Worm (Caenorhabditis elegans) whole organism, mixed stage, embryonic: Measurements from ENCODE around the gene tsp-11.
A peak's percentile ranks its signal among the peaks of the same experiment; 100 is the strongest.

ENCODE experiments used
- M03D4.4 ChIP-seq: sonication (generic microtip); optimal IDR thresholded peaks from 2 replicates; lab custom pipeline; 2017; ENCODE audit warnings: mild to moderate bottlenecking, missing genetic modification characterization, missing compliant biosample characterization
- bed-3 ChIP-seq: fragments of 200-800 bp; sonication (Bioruptor generic); optimal IDR thresholded peaks from 3 replicates; lab custom pipeline; 2018; ENCODE audit warnings: mild to moderate bottlenecking, missing genetic modification characterization, moderate library complexity, missing compliant biosample characterization
- ceh-39 ChIP-seq: fragments of 150-350 bp; optimal IDR thresholded peaks from 2 replicates; lab custom pipeline; 2014; ENCODE audit warnings: missing biosample characterization, missing genetic modification characterization
- ceh-43 ChIP-seq: fragments of 200-800 bp; sonication (Bioruptor generic); optimal IDR thresholded peaks from 2 replicates; lab custom pipeline; 2018; ENCODE audit warnings: mild to moderate bottlenecking, missing genetic modification characterization, moderate library complexity, missing compliant biosample characterization
- ceh-83 ChIP-seq: fragments of 200-800 bp; sonication (Bioruptor generic); optimal IDR thresholded peaks from 2 replicates; lab custom pipeline; 2018; ENCODE audit warnings: mild to moderate bottlenecking, missing genetic modification characterization, missing compliant biosample characterization
- ces-1 ChIP-seq: fragments of 150-350 bp; optimal IDR thresholded peaks from 2 replicates; lab custom pipeline; 2014; ENCODE audit warnings: missing biosample characterization, missing genetic modification reagents, missing genetic modification characterization
- cnd-1 ChIP-seq: fragments of 200-800 bp; sonication (Bioruptor generic); optimal IDR thresholded peaks from 2 replicates; lab custom pipeline; 2018; ENCODE audit warnings: mild to moderate bottlenecking, missing genetic modification characterization, missing compliant biosample characterization
- drap-1 ChIP-seq: fragments of 200-800 bp; sonication (Bioruptor generic); optimal IDR thresholded peaks from 3 replicates; lab custom pipeline; 2018; ENCODE audit warnings: mild to moderate bottlenecking, missing genetic modification characterization, missing compliant biosample characterization
- elt-1 ChIP-seq: sonication (generic microtip); optimal IDR thresholded peaks from 2 replicates; lab custom pipeline; 2017; ENCODE audit warnings: missing genetic modification characterization, mild to moderate bottlenecking, missing compliant biosample characterization, antibody characterized with exemption, moderate library complexity, borderline replicate concordance; ENCODE audit not compliant: insufficient read depth
- elt-3 ChIP-seq: fragments of 150-350 bp; optimal IDR thresholded peaks from 2 replicates; lab custom pipeline; 2014; ENCODE audit warnings: missing biosample characterization, missing genetic modification characterization
- ham-2 ChIP-seq: fragments of 200-800 bp; sonication (Bioruptor generic); optimal IDR thresholded peaks from 2 replicates; lab custom pipeline; 2018; ENCODE audit warnings: mild to moderate bottlenecking, missing genetic modification characterization, missing compliant biosample characterization
- lin-13 ChIP-seq: fragments of 150-350 bp; optimal IDR thresholded peaks from 2 replicates; lab custom pipeline; 2014; ENCODE audit warnings: missing biosample characterization, missing genetic modification characterization
- lin-32 ChIP-seq: fragments of 200-800 bp; sonication (Bioruptor generic); optimal IDR thresholded peaks from 2 replicates; lab custom pipeline; 2018; ENCODE audit warnings: mild to moderate bottlenecking, missing genetic modification characterization, missing compliant biosample characterization
- lsy-2 ChIP-seq: fragments of 150-350 bp; optimal IDR thresholded peaks from 2 replicates; lab custom pipeline; 2014; ENCODE audit warnings: missing biosample characterization, missing genetic modification characterization
- mab-5 ChIP-seq: fragments of 150-350 bp; optimal IDR thresholded peaks from 2 replicates; lab custom pipeline; 2014; ENCODE audit warnings: missing biosample characterization, missing genetic modification characterization
- mls-2 ChIP-seq: sonication (generic microtip); optimal IDR thresholded peaks from 2 replicates; lab custom pipeline; 2016; ENCODE audit warnings: mild to moderate bottlenecking, missing genetic modification characterization, moderate library complexity, missing compliant biosample characterization
- nhr-2 ChIP-seq: fragments of 150-350 bp; optimal IDR thresholded peaks from 2 replicates; lab custom pipeline; 2014; ENCODE audit warnings: missing biosample characterization, missing genetic modification characterization
- nhr-237 ChIP-seq: fragments of 150-350 bp; optimal IDR thresholded peaks from 2 replicates; lab custom pipeline; 2014; ENCODE audit warnings: missing biosample characterization, missing genetic modification characterization
- nhr-28 ChIP-seq: fragments of 150-350 bp; optimal IDR thresholded peaks from 2 replicates; lab custom pipeline; 2014; ENCODE audit warnings: missing biosample characterization, missing genetic modification characterization
- nhr-76 ChIP-seq: sonication (generic microtip); optimal IDR thresholded peaks from 2 replicates; lab custom pipeline; 2017; ENCODE audit warnings: missing biosample characterization, missing genetic modification characterization
- pha-4 ChIP-seq: fragments of 150-350 bp; optimal IDR thresholded peaks from 2 replicates; lab custom pipeline; 2018; ENCODE audit warnings: missing biosample characterization, missing genetic modification reagents, missing genetic modification characterization
- sem-2 ChIP-seq: fragments of 200-800 bp; sonication (Bioruptor generic); optimal IDR thresholded peaks from 2 replicates; lab custom pipeline; 2018; ENCODE audit warnings: mild to moderate bottlenecking, missing genetic modification characterization, missing compliant biosample characterization
- snpc-4 ChIP-seq: fragments of 150-350 bp; optimal IDR thresholded peaks from 2 replicates; lab custom pipeline; 2014; ENCODE audit warnings: missing biosample characterization, missing genetic modification characterization
- sptf-1 ChIP-seq: sonication (generic microtip); optimal IDR thresholded peaks from 2 replicates; lab custom pipeline; 2017; ENCODE audit warnings: mild to moderate bottlenecking, missing genetic modification characterization, moderate library complexity, missing compliant biosample characterization
- tbx-8 ChIP-seq: fragments of 200-800 bp; sonication (Bioruptor generic); optimal IDR thresholded peaks from 2 replicates; lab custom pipeline; 2018; ENCODE audit warnings: mild to moderate bottlenecking, missing genetic modification characterization, moderate library complexity, missing compliant biosample characterization
- unc-120 ChIP-seq: sonication (generic microtip); optimal IDR thresholded peaks from 2 replicates; lab custom pipeline; 2017; ENCODE audit warnings: missing genetic modification characterization, missing compliant biosample characterization; ENCODE audit not compliant: poor library complexity, severe bottlenecking
- unc-62 ChIP-seq: fragments of 150-350 bp; optimal IDR thresholded peaks from 2 replicates; lab custom pipeline; 2014; ENCODE audit warnings: missing biosample characterization, missing genetic modification reagents, missing genetic modification characterization
- zip-8 ChIP-seq: fragments of 150-350 bp; optimal IDR thresholded peaks from 2 replicates; lab custom pipeline; 2014; ENCODE audit warnings: missing biosample characterization, missing genetic modification characterization
- ztf-11 ChIP-seq: fragments of 150-350 bp; optimal IDR thresholded peaks from 2 replicates; lab custom pipeline; 2014; ENCODE audit warnings: missing biosample characterization, missing genetic modification characterization

tsp-11 gene

DNA sequence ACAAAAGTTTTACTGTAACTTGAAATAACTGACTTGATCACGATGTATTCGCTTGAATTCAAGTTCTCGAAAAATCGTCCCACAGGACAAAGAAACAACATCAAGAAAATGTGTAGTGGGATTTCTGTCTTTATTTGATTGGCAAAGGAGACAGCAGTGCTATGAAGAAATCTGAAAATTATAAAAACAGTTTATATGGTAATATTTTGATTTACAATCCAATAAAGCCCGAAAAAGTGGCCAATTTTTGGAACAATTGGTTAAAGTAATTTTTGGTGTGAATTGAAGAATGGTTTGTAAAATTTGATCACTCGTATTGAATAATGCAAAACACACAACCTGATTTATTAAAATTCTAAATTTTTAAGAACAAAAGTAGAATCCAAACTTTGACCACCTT, 17.9 kb downstream of the tsp-11 start, which contains the start of gene Y81B9A.4:
Y81B9A.4 (minus strand) TSS at position 101 of the 400 bp plus-strand sequence.
- TF ChIP-seq cnd-1 (tag; lab: Kevin White, UChicago) (no peak), nhr-28 (tag; lab: Kevin White, UChicago) (no peak), bed-3 (GFP tag; lab: Kevin White, UChicago) (no peak), nhr-76 (no peak), ceh-83 (GFP tag; lab: Kevin White, UChicago) (no peak), elt-1 (tag; lab: Kevin White, UChicago) (no peak), tbx-8 (GFP tag; lab: Kevin White, UChicago) (no peak), ceh-43 (GFP tag; lab: Kevin White, UChicago) (no peak), unc-62 (no peak), lin-13 (tag; lab: Kevin White, UChicago) (no peak), sptf-1 (tag; lab: Kevin White, UChicago) (no peak), ceh-39 (no peak), nhr-2 (tag; lab: Kevin White, UChicago) (no peak), mls-2 (no peak), nhr-237 (tag; lab: Kevin White, UChicago) (no peak), drap-1 (GFP tag; lab: Kevin White, UChicago) (no peak), ham-2 (GFP tag; lab: Kevin White, UChicago) (no peak), snpc-4 (no peak), ztf-11 (tag; lab: Kevin White, UChicago) (no peak)

DNA sequence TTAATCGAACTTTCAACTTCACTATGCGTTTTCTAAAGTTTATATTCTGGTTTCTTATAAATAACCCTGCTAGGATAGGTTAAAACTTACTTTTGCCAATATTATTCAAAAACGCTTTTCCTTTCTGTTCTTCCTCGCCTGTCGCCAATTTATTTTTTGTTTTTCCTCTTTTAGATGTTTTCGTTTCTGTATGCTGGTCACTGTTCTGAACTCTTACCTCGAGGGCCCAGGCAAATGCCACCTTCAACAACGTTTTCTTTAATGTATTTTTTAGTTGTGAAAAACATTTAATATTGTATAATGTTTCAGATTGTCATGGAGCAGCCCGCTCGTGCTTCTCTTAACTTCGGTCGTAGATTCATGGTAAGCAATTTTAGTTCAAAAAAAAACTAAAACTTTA, 19.2 kb downstream of the tsp-11 start, which contains the start of gene Y81B9A.3:
Y81B9A.3 (plus strand) TSS at position 301 of the 400 bp plus-strand sequence.
- TF ChIP-seq M03D4.4 (tag; lab: Kevin White, UChicago) (no peak), elt-1 (tag; lab: Kevin White, UChicago) (no peak), sptf-1 (tag; lab: Kevin White, UChicago) (no peak), ceh-39 (no peak)

DNA sequence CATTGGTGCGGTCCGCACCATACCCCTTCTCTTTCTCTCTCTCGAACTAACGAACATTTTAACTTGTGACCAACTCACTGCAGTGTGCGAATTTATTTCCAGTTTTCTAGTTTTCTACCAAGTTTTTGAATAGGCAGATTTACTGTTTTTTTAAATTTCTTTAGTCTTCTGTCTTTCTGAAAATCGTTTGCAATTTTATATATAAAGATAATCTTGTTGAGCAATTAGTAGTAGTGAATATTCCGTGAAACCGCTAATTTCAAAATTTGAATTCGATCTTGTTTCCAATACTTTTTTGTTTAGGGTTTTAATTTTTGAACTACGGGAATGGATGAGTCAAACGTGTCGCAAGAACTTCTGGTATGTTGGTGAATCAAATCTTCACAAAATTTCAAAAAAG, 20.9 kb downstream of the tsp-11 start, which contains the start of gene Y81B9A.2:
Y81B9A.2 (plus strand) TSS at position 301 of the 400 bp plus-strand sequence.
- no peak for TF ChIP-seq ces-1
- TF ChIP-seq M03D4.4 (tag; lab: Kevin White, UChicago) = no peak
- no peak for TF ChIP-seq tbx-8 (GFP tag; lab: Kevin White, UChicago)
- TF ChIP-seq elt-1 (tag; lab: Kevin White, UChicago) = no peak
- no peak for TF ChIP-seq unc-62
- TF ChIP-seq mab-5 = no peak
- no peak for TF ChIP-seq ceh-39
- TF ChIP-seq sem-2 (GFP tag; lab: Kevin White, UChicago) = no peak
- TF ChIP-seq ceh-43 (GFP tag; lab: Kevin White, UChicago) = no peak
- TF ChIP-seq sptf-1 (tag; lab: Kevin White, UChicago) = no peak
- no peak for TF ChIP-seq snpc-4
- TF ChIP-seq lsy-2 (tag; lab: Kevin White, UChicago) = no peak
- TF ChIP-seq elt-3 (tag; lab: Kevin White, UChicago) = no peak
- no peak for TF ChIP-seq nhr-28 (tag; lab: Kevin White, UChicago)
- no peak for TF ChIP-seq cnd-1 (tag; lab: Kevin White, UChicago)
- TF ChIP-seq mls-2 = no peak
- no peak for TF ChIP-seq ceh-83 (GFP tag; lab: Kevin White, UChicago)
- TF ChIP-seq lin-32 (GFP tag; lab: Kevin White, UChicago) = no peak
- no peak for TF ChIP-seq ztf-11 (tag; lab: Kevin White, UChicago)
- TF ChIP-seq, all 35 proteins: peak for 0

DNA sequence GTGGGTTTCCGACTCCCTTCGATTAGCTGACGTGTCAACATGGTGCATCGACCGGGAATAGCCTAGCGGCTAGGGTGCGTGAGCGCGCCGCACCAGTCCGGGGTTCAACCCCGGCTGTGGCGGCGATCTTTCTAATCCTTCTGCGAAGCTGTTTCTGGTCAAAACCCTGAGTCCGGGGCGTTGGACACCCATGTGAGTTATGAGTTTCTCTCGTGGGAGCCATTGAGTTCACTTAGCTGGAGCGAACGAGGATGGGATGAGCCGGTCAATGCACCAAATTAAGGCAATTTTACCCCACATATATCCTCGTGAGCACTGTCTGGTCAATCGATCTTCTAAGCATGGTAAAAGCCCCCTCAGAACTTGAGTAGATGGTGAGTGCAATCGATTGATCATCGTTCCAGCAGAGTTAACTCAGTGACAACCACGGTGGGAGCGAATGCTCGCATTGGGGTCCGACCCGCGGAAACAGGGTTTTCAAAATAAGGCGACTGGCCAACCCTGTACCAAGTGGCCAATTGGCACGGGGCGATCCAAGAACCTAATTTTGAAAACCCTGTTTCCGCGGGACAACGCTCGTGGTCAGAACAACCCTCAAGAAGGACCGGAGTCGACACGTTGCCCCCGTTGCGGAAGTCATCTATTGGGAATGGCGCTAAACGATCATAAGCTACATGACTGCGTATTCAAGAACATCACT, 29.0 kb downstream of the tsp-11 start, which contains the start of gene Y81B9A.1:
Y81B9A.1 (plus strand) TSS at position 650 of the 700 bp plus-strand sequence.
- no peak for TF ChIP-seq M03D4.4 (tag; lab: Kevin White, UChicago)
- no peak for TF ChIP-seq lsy-2 (tag; lab: Kevin White, UChicago)
- peak; percentile 23 for TF ChIP-seq unc-120 (tag; lab: Kevin White, UChicago)
- no peak for TF ChIP-seq lin-13 (tag; lab: Kevin White, UChicago)
- TF ChIP-seq snpc-4 = no peak
- TF ChIP-seq ztf-11 (tag; lab: Kevin White, UChicago) = no peak
- no peak for TF ChIP-seq zip-8

DNA sequence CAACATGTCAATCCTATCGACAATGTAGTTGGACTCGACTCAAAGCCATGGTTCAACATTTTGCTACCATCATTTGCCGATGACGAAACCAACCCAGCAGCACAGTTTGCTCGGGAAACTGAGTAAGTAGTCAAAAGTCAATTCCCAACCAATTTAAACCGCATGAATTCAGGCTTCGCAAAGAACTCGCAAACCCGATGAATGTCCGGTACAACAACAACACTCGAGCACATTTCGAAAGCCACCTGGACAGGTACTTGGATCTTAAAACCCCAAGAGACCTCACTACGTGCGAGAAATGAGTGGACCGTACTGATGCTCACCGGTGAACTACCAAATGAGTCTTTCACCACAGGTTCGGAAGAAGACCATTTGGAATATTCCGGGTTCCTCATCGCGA, 31.1 kb downstream of the tsp-11 start:
- TF ChIP-seq nhr-2 (tag; lab: Kevin White, UChicago) (no peak), ceh-83 (GFP tag; lab: Kevin White, UChicago) (no peak), mab-5 (no peak), elt-3 (tag; lab: Kevin White, UChicago) (no peak), M03D4.4 (tag; lab: Kevin White, UChicago) (no peak), snpc-4 (no peak), nhr-76 (no peak), nhr-28 (tag; lab: Kevin White, UChicago) (no peak), pha-4 (tag; lab: Kevin White, UChicago) (no peak), bed-3 (GFP tag; lab: Kevin White, UChicago) (no peak)
